Worm (Caenorhabditis elegans) whole organism, late embryonic: ENCODE measurements around the gene cest-7.

ENCODE experiments used
- F13H6.1 ChIP-seq: sonication (generic microtip); optimal IDR thresholded peaks from 2 replicates; lab custom pipeline; 2016; ENCODE audit warnings: missing genetic modification characterization, missing compliant biosample characterization
- K02D7.2 ChIP-seq: sonication (generic microtip); optimal IDR thresholded peaks from 2 replicates; lab custom pipeline; 2017; ENCODE audit warnings: mild to moderate bottlenecking, missing genetic modification characterization, missing compliant biosample characterization
- T23F11.4 ChIP-seq: fragments of 200-800 bp; sonication (Bioruptor generic); optimal IDR thresholded peaks from 2 replicates; lab custom pipeline; 2018; ENCODE audit warnings: mild to moderate bottlenecking, missing genetic modification characterization, missing compliant biosample characterization
- Y22D7AL.16 ChIP-seq: sonication (generic microtip); optimal IDR thresholded peaks from 2 replicates; lab custom pipeline; 2016; ENCODE audit warnings: missing genetic modification characterization, missing compliant biosample characterization
- ama-1 ChIP-seq: fragments of 150-350 bp; optimal IDR thresholded peaks from 2 replicates; lab custom pipeline; 2014
- ceh-14 ChIP-seq: sonication (generic microtip); optimal IDR thresholded peaks from 2 replicates; lab custom pipeline; 2016; ENCODE audit warnings: missing genotype, missing genetic modification characterization, missing compliant biosample characterization
- ceh-18 ChIP-seq: sonication (generic microtip); optimal IDR thresholded peaks from 2 replicates; lab custom pipeline; 2016; ENCODE audit warnings: missing genetic modification characterization, missing compliant biosample characterization
- ceh-19 ChIP-seq: fragments of 200-800 bp; sonication (Bioruptor generic); optimal IDR thresholded peaks from 2 replicates; lab custom pipeline; 2018; ENCODE audit warnings: mild to moderate bottlenecking, missing genetic modification characterization, missing compliant biosample characterization
- ceh-22 ChIP-seq: sonication (generic microtip); optimal IDR thresholded peaks from 2 replicates; lab custom pipeline; 2017; ENCODE audit warnings: missing biosample characterization, missing genetic modification characterization
- ceh-24 ChIP-seq: sonication (generic microtip); optimal IDR thresholded peaks from 2 replicates; lab custom pipeline; 2016; ENCODE audit warnings: mild to moderate bottlenecking, missing genetic modification characterization, missing compliant biosample characterization
- ceh-31 ChIP-seq: sonication (generic microtip); optimal IDR thresholded peaks from 2 replicates; lab custom pipeline; 2016; ENCODE audit warnings: missing genetic modification characterization, missing compliant biosample characterization
- ceh-34 ChIP-seq: sonication (generic microtip); optimal IDR thresholded peaks from 2 replicates; lab custom pipeline; 2016; ENCODE audit warnings: mild to moderate bottlenecking, missing genetic modification characterization, missing compliant biosample characterization
- ceh-45 ChIP-seq: fragments of 200-800 bp; sonication (Bioruptor generic); IDR thresholded peaks from 2 replicates; pipeline ENCODE4 v1.3.6; 2022; ENCODE audit warnings: missing genetic modification reagents, missing genetic modification characterization, missing compliant biosample characterization
- ceh-9 ChIP-seq: sonication (generic microtip); optimal IDR thresholded peaks from 2 replicates; lab custom pipeline; 2016; ENCODE audit warnings: mild to moderate bottlenecking, missing genetic modification characterization, inconsistent platforms, missing compliant biosample characterization
- che-1 ChIP-seq: sonication (generic microtip); optimal IDR thresholded peaks from 2 replicates; lab custom pipeline; 2016; ENCODE audit warnings: mild to moderate bottlenecking, missing genetic modification characterization, missing compliant biosample characterization
- dve-1 ChIP-seq: sonication (generic microtip); optimal IDR thresholded peaks from 2 replicates; lab custom pipeline; 2017; ENCODE audit warnings: antibody characterized with exemption, mild to moderate bottlenecking, missing genetic modification characterization, missing compliant biosample characterization
- elt-4 ChIP-seq: sonication (generic microtip); optimal IDR thresholded peaks from 2 replicates; lab custom pipeline; 2016; ENCODE audit warnings: missing genetic modification characterization, missing compliant biosample characterization
- eyg-1 ChIP-seq: sonication (generic microtip); optimal IDR thresholded peaks from 2 replicates; lab custom pipeline; 2016; ENCODE audit warnings: missing genotype, missing genetic modification characterization, missing compliant biosample characterization
- fax-1 ChIP-seq: sonication (generic microtip); optimal IDR thresholded peaks from 2 replicates; lab custom pipeline; 2016; ENCODE audit warnings: missing genotype, missing genetic modification characterization, missing compliant biosample characterization
- fkh-6 ChIP-seq: sonication (generic microtip); optimal IDR thresholded peaks from 2 replicates; lab custom pipeline; 2016; ENCODE audit warnings: missing genetic modification characterization, missing compliant biosample characterization
- gmeb-2 ChIP-seq: sonication (generic microtip); optimal IDR thresholded peaks from 2 replicates; lab custom pipeline; 2016; ENCODE audit warnings: missing genetic modification characterization, inconsistent platforms, missing compliant biosample characterization
- hlh-13 ChIP-seq: fragments of 200-800 bp; sonication (Bioruptor generic); optimal IDR thresholded peaks from 2 replicates; lab custom pipeline; 2018; ENCODE audit warnings: mild to moderate bottlenecking, missing genetic modification characterization, missing compliant biosample characterization
- hlh-8 ChIP-seq: sonication (generic microtip); optimal IDR thresholded peaks from 2 replicates; lab custom pipeline; 2016; ENCODE audit warnings: missing genotype, missing genetic modification characterization, missing compliant biosample characterization
- mec-3 ChIP-seq: sonication (generic microtip); optimal IDR thresholded peaks from 2 replicates; lab custom pipeline; 2016; ENCODE audit warnings: borderline replicate concordance, missing genetic modification characterization, missing compliant biosample characterization
- nfya-1 ChIP-seq: sonication (generic microtip); optimal IDR thresholded peaks from 2 replicates; lab custom pipeline; 2017; ENCODE audit warnings: missing genetic modification characterization, mild to moderate bottlenecking, missing compliant biosample characterization, antibody characterized with exemption, moderate library complexity
- nhr-11 ChIP-seq: fragments of 150-350 bp; optimal IDR thresholded peaks from 2 replicates; lab custom pipeline; 2014; ENCODE audit warnings: missing biosample characterization, missing genetic modification characterization
- nhr-232 ChIP-seq: sonication (generic microtip); optimal IDR thresholded peaks from 2 replicates; lab custom pipeline; 2016; ENCODE audit warnings: missing genetic modification characterization, missing compliant biosample characterization
- pag-3 ChIP-seq: sonication (generic microtip); optimal IDR thresholded peaks from 2 replicates; lab custom pipeline; 2016; ENCODE audit warnings: missing compliant biosample characterization, missing genetic modification characterization, borderline replicate concordance
- pat-9 ChIP-seq: fragments of 200-800 bp; sonication (Bioruptor generic); optimal IDR thresholded peaks from 2 replicates; lab custom pipeline; 2018; ENCODE audit warnings: mild to moderate bottlenecking, missing genetic modification characterization, moderate library complexity, missing compliant biosample characterization
- pax-1 ChIP-seq: fragments of 150-350 bp; optimal IDR thresholded peaks from 2 replicates; lab custom pipeline; 2014; ENCODE audit warnings: missing biosample characterization, missing genetic modification characterization
- pha-2 ChIP-seq: sonication (generic microtip); optimal IDR thresholded peaks from 2 replicates; lab custom pipeline; 2017; ENCODE audit warnings: mild to moderate bottlenecking, missing genetic modification characterization, missing compliant biosample characterization
- pha-4 ChIP-seq: fragments of 150-350 bp; optimal IDR thresholded peaks from 2 replicates; lab custom pipeline; 2018; ENCODE audit warnings: missing biosample characterization, missing genetic modification reagents, missing genetic modification characterization
- ref-2 ChIP-seq: sonication (generic microtip); optimal IDR thresholded peaks from 2 replicates; lab custom pipeline; 2016; ENCODE audit warnings: missing genetic modification characterization, missing compliant biosample characterization
- sdc-2 ChIP-seq: sonication (generic microtip); optimal IDR thresholded peaks from 2 replicates; lab custom pipeline; 2016; ENCODE audit warnings: missing genotype, missing genetic modification characterization, missing compliant biosample characterization
- sox-4 ChIP-seq: sonication (generic microtip); optimal IDR thresholded peaks from 2 replicates; lab custom pipeline; 2017; ENCODE audit warnings: mild to moderate bottlenecking, missing genetic modification characterization, inconsistent platforms, missing compliant biosample characterization
- tbx-2 ChIP-seq: sonication (generic microtip); optimal IDR thresholded peaks from 2 replicates; lab custom pipeline; 2016; ENCODE audit warnings: missing genetic modification characterization, missing compliant biosample characterization
- unc-3 ChIP-seq, 2 experiments: fragments of 200-800 bp in 1 of 2; sonication (Bioruptor generic) in 1 of 2; sonication (generic microtip) in 1 of 2; conservative IDR thresholded peaks in 1 of 2; optimal IDR thresholded peaks in 1 of 2; 2 replicates each; pipeline versions ENCODE4 v1.3.6 to Lab custom; 2016 to 2022; ENCODE audit warnings: missing compliant biosample characterization in 2 of 2, missing genetic modification characterization in 2 of 2, missing genetic modification reagents in 1 of 2
- unc-42 ChIP-seq: sonication (generic microtip); optimal IDR thresholded peaks from 2 replicates; lab custom pipeline; 2016; ENCODE audit warnings: missing genotype, missing genetic modification characterization, missing compliant biosample characterization
- unc-55 ChIP-seq: sonication (generic microtip); optimal IDR thresholded peaks from 2 replicates; lab custom pipeline; 2017; ENCODE audit warnings: missing biosample characterization, missing genetic modification reagents, missing genetic modification characterization
- ztf-16 ChIP-seq: sonication (generic microtip); optimal IDR thresholded peaks from 2 replicates; lab custom pipeline; 2017; ENCODE audit warnings: missing genetic modification characterization, missing compliant biosample characterization

cest-7 gene

DNA sequence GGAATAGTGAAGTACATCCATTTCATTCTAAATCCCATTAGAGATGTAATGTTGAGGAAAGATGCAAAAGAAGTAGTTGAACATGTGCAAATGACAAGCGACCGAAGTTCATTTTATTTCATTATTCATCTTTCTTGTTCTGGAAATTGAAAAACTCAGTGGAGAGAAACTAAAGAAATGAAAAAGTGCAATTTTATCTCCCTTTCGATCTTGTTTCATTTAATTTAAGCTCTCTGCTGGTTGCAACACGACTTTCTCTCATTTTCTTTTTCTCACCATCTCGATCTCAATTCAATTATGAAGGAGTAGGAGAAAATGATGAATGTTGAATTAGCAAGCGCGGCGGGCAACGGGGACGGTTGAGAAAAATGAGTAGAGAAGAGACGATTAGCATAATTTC is 45.4 kb upstream of the cest-7 start:
- TF ChIP-seq hlh-13 (GFP tag; lab: Kevin White, UChicago) (no peak), ama-1 (lab: Kevin White, UChicago) (no peak), nfya-1 (no peak), Y22D7AL.16 (no peak), unc-55 (GFP tag; lab: Kevin White, UChicago) (peak; percentile 28), ref-2 (tag; lab: Kevin White, UChicago) (peak; percentile 6), pha-2 (no peak), pag-3 (no peak), fax-1 (no peak), ceh-18 (no peak), nhr-232 (tag; lab: Kevin White, UChicago) (no peak), ceh-9 (no peak), sox-4 (tag; lab: Kevin White, UChicago) (no peak), nhr-11 (tag; lab: Kevin White, UChicago) (no peak), hlh-8 (tag; lab: Kevin White, UChicago) (no peak), ceh-14 (tag; lab: Kevin White, UChicago) (peak; percentile 86), ceh-34 (no peak), sdc-2 (tag; lab: Kevin White, UChicago) (no peak), unc-42 (peak; percentile 99), gmeb-2 (tag; lab: Kevin White, UChicago) (no peak), pat-9 (no peak), pax-1 (tag; lab: Kevin White, UChicago) (no peak), elt-4 (tag; lab: Kevin White, UChicago) (no peak), eyg-1 (tag; lab: Kevin White, UChicago) (no peak), F13H6.1 (tag; lab: Kevin White, UChicago) (no peak), che-1 (tag; lab: Kevin White, UChicago) (no peak), ceh-31 (tag; lab: Kevin White, UChicago) (peak; percentile 63)

DNA sequence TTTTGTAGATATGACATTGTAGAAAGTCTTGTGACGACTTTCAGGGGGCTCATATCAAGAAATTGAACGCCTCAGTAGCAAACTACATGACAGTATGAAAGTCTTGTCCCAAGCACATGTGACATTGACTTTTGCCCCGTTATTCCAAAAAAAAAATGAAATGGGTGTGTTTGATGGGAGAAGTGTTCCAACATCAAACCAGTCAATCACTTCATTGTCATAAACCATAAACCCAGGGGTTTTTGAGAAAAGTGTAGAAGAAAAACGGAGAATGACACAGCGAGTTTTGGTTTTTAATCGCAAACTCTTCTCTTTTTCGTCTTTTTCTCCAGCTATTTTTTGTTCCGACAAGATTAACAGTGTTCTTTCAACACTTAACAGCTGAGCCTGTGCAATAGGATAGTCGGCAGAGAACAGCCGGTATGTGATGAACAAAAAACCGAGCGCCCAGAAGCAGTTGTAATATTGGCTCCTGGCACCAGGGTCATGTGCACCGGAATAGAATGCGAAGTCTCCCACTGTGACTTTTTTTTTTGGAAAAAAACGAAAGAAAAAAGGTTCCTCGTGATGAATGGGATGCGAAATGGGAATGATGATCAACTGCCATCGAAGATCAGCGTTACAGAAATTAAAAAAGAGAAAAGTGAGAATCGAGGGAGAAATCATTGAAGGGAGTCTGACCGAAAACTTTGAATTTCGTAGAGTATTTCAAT is 43.7 kb upstream of the cest-7 start:
- no peak for TF ChIP-seq mec-3
- no peak for TF ChIP-seq gmeb-2 (tag; lab: Kevin White, UChicago)
- TF ChIP-seq ceh-9 = no peak
- TF ChIP-seq ztf-16 (tag; lab: Kevin White, UChicago) = no peak
- TF ChIP-seq ceh-19 (GFP tag; lab: Kevin White, UChicago) = no peak
- TF ChIP-seq elt-4 (tag; lab: Kevin White, UChicago) = no peak
- TF ChIP-seq ceh-22 (tag; lab: Kevin White, UChicago) = no peak
- no peak for TF ChIP-seq ceh-45 (GFP tag; lab: Robert Waterston, UW)
- no peak for TF ChIP-seq pha-4 (tag; lab: Kevin White, UChicago)
- no peak for TF ChIP-seq pat-9
- no peak for TF ChIP-seq ama-1 (lab: Kevin White, UChicago)
- TF ChIP-seq tbx-2 (tag; lab: Kevin White, UChicago) = no peak
- TF ChIP-seq T23F11.4 (GFP tag; lab: Kevin White, UChicago) = no peak
- TF ChIP-seq ceh-24 (tag; lab: Kevin White, UChicago) = no peak
- no peak for TF ChIP-seq ceh-31 (tag; lab: Kevin White, UChicago)
- TF ChIP-seq K02D7.2 = no peak
- no peak for TF ChIP-seq unc-3 (GFP tag; conservative IDR thresholded peaks at IDR 0.05; lab: Robert Waterston, UW)
- TF ChIP-seq unc-3 (tag; optimal IDR thresholded peaks at IDR 0.05; lab: Kevin White, UChicago) = no peak
- no peak for TF ChIP-seq fkh-6
- no peak for TF ChIP-seq hlh-8 (tag; lab: Kevin White, UChicago)
- no peak for TF ChIP-seq dve-1 (tag; lab: Kevin White, UChicago)
